Fruit fly (Drosophila melanogaster) whole organism, embryonic: Measurements from ENCODE around the gene Cp110.

ENCODE experiments used
- Adf1 ChIP-seq: fragments of 200-800 bp; sonication (Bioruptor generic); IDR thresholded peaks from 2 replicates; pipeline ENCODE4 v1.3.6; 2022; ENCODE audit warnings: missing biosample characterization, missing genetic modification characterization
- Atf3 ChIP-seq: fragments of 200-800 bp; sonication (Bioruptor generic); optimal IDR thresholded peaks from 3 replicates; lab custom pipeline; 2016; ENCODE audit warnings: missing biosample characterization, missing genetic modification characterization
- Atf6 ChIP-seq: fragments of 200-800 bp; sonication (Bioruptor generic); IDR thresholded peaks from 2 replicates; pipeline ENCODE4 v1.3.6; 2022; ENCODE audit warnings: missing biosample characterization, missing genetic modification characterization
- CG1024 ChIP-seq: fragments of 200-800 bp; sonication (Bioruptor generic); IDR thresholded peaks from 2 replicates; pipeline ENCODE4 v1.3.6; 2022; ENCODE audit warnings: missing biosample characterization, missing genetic modification characterization
- CG10366 ChIP-seq: fragments of 200-800 bp; sonication (Bioruptor generic); IDR thresholded peaks from 2 replicates; pipeline ENCODE4 v1.3.6; 2022; ENCODE audit warnings: missing biosample characterization, missing genetic modification characterization
- CG10462 ChIP-seq: fragments of 200-800 bp; sonication (Bioruptor generic); optimal IDR thresholded peaks from 2 replicates; lab custom pipeline; 2016; ENCODE audit warnings: missing biosample characterization, missing genetic modification characterization
- CG11398 ChIP-seq: fragments of 200-800 bp; sonication (Bioruptor generic); optimal IDR thresholded peaks from 2 replicates; lab custom pipeline; 2016; ENCODE audit warnings: missing biosample characterization, missing genetic modification characterization
- CG11695 ChIP-seq: fragments of 200-800 bp; sonication (Bioruptor generic); IDR thresholded peaks from 3 replicates; pipeline ENCODE4 v1.3.6; 2022; ENCODE audit warnings: missing biosample characterization, missing genetic modification characterization
- CG12744 ChIP-seq: fragments of 200-800 bp; sonication (Bioruptor generic); optimal IDR thresholded peaks from 2 replicates; lab custom pipeline; 2016; ENCODE audit warnings: missing biosample characterization, missing genetic modification characterization
- CG13775 ChIP-seq: fragments of 200-800 bp; sonication (Bioruptor generic); optimal IDR thresholded peaks from 3 replicates; lab custom pipeline; 2017; ENCODE audit warnings: missing biosample characterization, mild to moderate bottlenecking, missing genetic modification characterization
- CG14050 ChIP-seq: fragments of 200-800 bp; sonication (Bioruptor generic); IDR thresholded peaks from 3 replicates; pipeline ENCODE4 v1.3.6; 2022; ENCODE audit warnings: missing biosample characterization, missing genetic modification characterization
- CG1832 ChIP-seq: fragments of 200-800 bp; sonication (Bioruptor generic); optimal IDR thresholded peaks from 2 replicates; lab custom pipeline; 2017; ENCODE audit warnings: missing biosample characterization, mild to moderate bottlenecking, missing genetic modification characterization, inconsistent platforms
- CG3407 ChIP-seq: fragments of 200-800 bp; sonication (Bioruptor generic); optimal IDR thresholded peaks from 2 replicates; lab custom pipeline; 2018; ENCODE audit warnings: missing biosample characterization, mild to moderate bottlenecking, missing genetic modification characterization
- CG3726 ChIP-seq: fragments of 200-800 bp; sonication (Bioruptor generic); IDR thresholded peaks from 3 replicates; pipeline ENCODE4, ENCODE4 v1.3.6; 2022; ENCODE audit warnings: missing biosample characterization, missing genetic modification characterization
- CG4360 ChIP-seq: fragments of 200-800 bp; sonication (Bioruptor generic); IDR thresholded peaks from 2 replicates; pipeline ENCODE4 v1.3.6; 2022; ENCODE audit warnings: missing biosample characterization, missing genetic modification characterization
- CG43689 ChIP-seq: fragments of 200-800 bp; sonication (Bioruptor generic); IDR thresholded peaks from 2 replicates; pipeline ENCODE4 v1.3.6; 2022; ENCODE audit warnings: missing biosample characterization, missing genetic modification characterization
- CG4707 ChIP-seq: fragments of 200-800 bp; sonication (Bioruptor generic); optimal IDR thresholded peaks from 2 replicates; lab custom pipeline; 2018; ENCODE audit warnings: missing biosample characterization, mild to moderate bottlenecking, missing genetic modification characterization, moderate library complexity
- CG7839 ChIP-seq: fragments of 200-800 bp; sonication (Bioruptor generic); optimal IDR thresholded peaks from 3 replicates; lab custom pipeline; 2018; ENCODE audit warnings: missing biosample characterization, mild to moderate bottlenecking, missing genetic modification characterization, moderate library complexity
- CG8924 ChIP-seq: fragments of 200-800 bp; optimal IDR thresholded peaks from 3 replicates; lab custom pipeline; 2019; ENCODE audit warnings: missing biosample characterization, mild to moderate bottlenecking, missing genetic modification characterization, moderate library complexity
- Dad ChIP-seq: fragments of 200-800 bp; sonication (Bioruptor generic); optimal IDR thresholded peaks from 3 replicates; lab custom pipeline; 2016; ENCODE audit warnings: missing biosample characterization, missing genetic modification characterization
- Drgx ChIP-seq: fragments of 200-800 bp; sonication (Bioruptor generic); IDR thresholded peaks from 2 replicates; pipeline ENCODE4 v1.3.6; 2022; ENCODE audit warnings: missing biosample characterization, missing genetic modification characterization
- Hand ChIP-seq: fragments of 200-800 bp; sonication (Bioruptor generic); optimal IDR thresholded peaks from 2 replicates; lab custom pipeline; 2017; ENCODE audit warnings: mild to moderate bottlenecking, missing biosample characterization, missing genetic modification reagents, missing genetic modification characterization
- Hmr ChIP-seq: fragments of 200-800 bp; sonication (Bioruptor generic); optimal IDR thresholded peaks from 3 replicates; lab custom pipeline; 2017; ENCODE audit warnings: mild to moderate bottlenecking, missing biosample characterization, missing genetic modification reagents, missing genetic modification characterization
- Med ChIP-seq: fragments of 200-800 bp; sonication (Bioruptor generic); peaks from one replicate; lab custom pipeline; 2016; ENCODE audit warnings: missing biosample characterization, missing genetic modification characterization, mild to moderate bottlenecking, inconsistent platforms, moderate library complexity
- Myb ChIP-seq: fragments of 200-800 bp; sonication (Bioruptor generic); optimal IDR thresholded peaks from 2 replicates; lab custom pipeline; 2016; ENCODE audit warnings: missing biosample characterization, missing genetic modification characterization
- Nf-YC ChIP-seq: fragments of 200-800 bp; optimal IDR thresholded peaks from 3 replicates; lab custom pipeline; 2019; ENCODE audit warnings: missing biosample characterization, mild to moderate bottlenecking, missing genetic modification characterization, moderate library complexity
- Sin3A ChIP-seq: fragments of >200 bp; optimal IDR thresholded peaks from 2 replicates; lab custom pipeline; 2018
- Spps ChIP-seq: fragments of 200-800 bp; sonication (Bioruptor generic); optimal IDR thresholded peaks from 2 replicates; lab custom pipeline; 2018; ENCODE audit warnings: missing biosample characterization, mild to moderate bottlenecking, missing genetic modification characterization
- Taf1 ChIP-seq: fragments of 200-800 bp; sonication (Bioruptor generic); IDR thresholded peaks from 2 replicates; pipeline ENCODE4 v1.3.6; 2022; ENCODE audit warnings: missing biosample characterization, missing genetic modification characterization
- Xbp1 ChIP-seq: fragments of 200-800 bp; sonication (Bioruptor generic); optimal IDR thresholded peaks from 3 replicates; lab custom pipeline; 2016; ENCODE audit warnings: missing biosample characterization, mild to moderate bottlenecking, missing genetic modification characterization
- ap ChIP-seq: fragments of 200-800 bp; sonication (Bioruptor generic); IDR thresholded peaks from 2 replicates; pipeline ENCODE4 v1.3.6; 2022; ENCODE audit warnings: missing biosample characterization, missing genetic modification characterization
- ash1 ChIP-seq: fragments of 200-800 bp; sonication (Bioruptor generic); optimal IDR thresholded peaks from 2 replicates; lab custom pipeline; 2018; ENCODE audit warnings: missing biosample characterization, mild to moderate bottlenecking, missing genetic modification characterization
- bcd ChIP-seq: fragments of 200-800 bp; sonication (Bioruptor generic); optimal IDR thresholded peaks from 2 replicates; lab custom pipeline; 2017; ENCODE audit warnings: missing biosample characterization, mild to moderate bottlenecking, missing genetic modification characterization
- da ChIP-seq: fragments of 200-800 bp; sonication (Bioruptor generic); optimal IDR thresholded peaks from 2 replicates; lab custom pipeline; 2016; ENCODE audit warnings: missing biosample characterization, missing genetic modification characterization
- danr ChIP-seq: fragments of 200-800 bp; sonication (Bioruptor generic); IDR thresholded peaks from 2 replicates; pipeline ENCODE4 v1.3.6; 2022; ENCODE audit warnings: missing biosample characterization, missing genetic modification characterization
- ewg ChIP-seq: fragments of 200-800 bp; sonication (Bioruptor generic); optimal IDR thresholded peaks from 3 replicates; lab custom pipeline; 2017; ENCODE audit warnings: mild to moderate bottlenecking, missing biosample characterization, missing genetic modification reagents, missing genetic modification characterization
- exex ChIP-seq: fragments of 200-800 bp; sonication (Bioruptor generic); optimal IDR thresholded peaks from 4 replicates; lab custom pipeline; 2018; ENCODE audit warnings: missing biosample characterization, mild to moderate bottlenecking, missing genetic modification characterization, moderate library complexity
- fd3F ChIP-seq: fragments of 200-800 bp; sonication (Bioruptor generic); optimal IDR thresholded peaks from 2 replicates; lab custom pipeline; 2018; ENCODE audit warnings: missing biosample characterization, mild to moderate bottlenecking, missing genetic modification characterization, moderate library complexity
- gfzf ChIP-seq: fragments of 200-800 bp; sonication (Bioruptor generic); optimal IDR thresholded peaks from 2 replicates; lab custom pipeline; 2016; ENCODE audit warnings: missing biosample characterization, mild to moderate bottlenecking, missing genetic modification characterization, moderate library complexity
- grn ChIP-seq: fragments of 200-800 bp; sonication (Bioruptor generic); optimal IDR thresholded peaks from 3 replicates; lab custom pipeline; 2017; ENCODE audit warnings: missing biosample characterization, missing genetic modification characterization
- hbn ChIP-seq: fragments of 200-800 bp; sonication (Bioruptor generic); IDR thresholded peaks from 2 replicates; pipeline ENCODE4 v1.3.6; 2022; ENCODE audit warnings: missing biosample characterization, missing genetic modification characterization; ENCODE audit not compliant: partially characterized antibody
- lab ChIP-seq: fragments of 200-800 bp; sonication (Bioruptor generic); optimal IDR thresholded peaks from 3 replicates; lab custom pipeline; 2017; ENCODE audit warnings: missing biosample characterization, missing genetic modification characterization, mild to moderate bottlenecking, moderate library complexity, missing genetic modification reagents
- mam ChIP-seq: fragments of 200-800 bp; sonication (Bioruptor generic); optimal IDR thresholded peaks from 3 replicates; lab custom pipeline; 2016; ENCODE audit warnings: missing biosample characterization, missing genetic modification characterization
- onecut ChIP-seq: fragments of 200-800 bp; sonication (Bioruptor generic); IDR thresholded peaks from 2 replicates; pipeline ENCODE4 v1.3.6; 2022; ENCODE audit warnings: missing biosample characterization, missing genetic modification characterization
- ro ChIP-seq: fragments of 200-800 bp; sonication (Bioruptor generic); IDR thresholded peaks from 2 replicates; pipeline ENCODE4 v1.3.6; 2022; ENCODE audit warnings: missing biosample characterization, missing genetic modification characterization
- sqz ChIP-seq: fragments of 200-800 bp; sonication (Bioruptor generic); optimal IDR thresholded peaks from 3 replicates; lab custom pipeline; 2018; ENCODE audit warnings: missing biosample characterization, mild to moderate bottlenecking, missing genetic modification characterization
- stwl ChIP-seq: fragments of 200-800 bp; sonication (Bioruptor generic); optimal IDR thresholded peaks from 3 replicates; lab custom pipeline; 2018; ENCODE audit warnings: missing biosample characterization, mild to moderate bottlenecking, missing genetic modification characterization, moderate library complexity
- trh ChIP-seq: fragments of 200-800 bp; sonication (Bioruptor generic); optimal IDR thresholded peaks from 2 replicates; lab custom pipeline; 2016; ENCODE audit warnings: missing biosample characterization, missing genetic modification characterization
- tx ChIP-seq: fragments of 200-800 bp; sonication (Bioruptor generic); optimal IDR thresholded peaks from 2 replicates; lab custom pipeline; 2016; ENCODE audit warnings: missing biosample characterization, missing genetic modification characterization
- z ChIP-seq: fragments of 200-800 bp; sonication (Bioruptor generic); IDR thresholded peaks from 3 replicates; pipeline ENCODE4 v1.3.6; 2022; ENCODE audit warnings: missing biosample characterization, missing genetic modification characterization
- zfh2 ChIP-seq: fragments of 200-800 bp; sonication (Bioruptor generic); optimal IDR thresholded peaks from 2 replicates; lab custom pipeline; 2016; ENCODE audit warnings: missing biosample characterization, missing genetic modification characterization

Gene Cp110

dm6 chrX:22491028-22491769, 9.3 kb downstream of the Cp110 start (continued):
- TF ChIP-seq Atf3 (no peak), exex (tag; lab: Kevin White, UChicago) (no peak), CG4707 (GFP tag; lab: Kevin White, UChicago) (no peak), Atf6 (GFP tag; lab: Robert Waterston, UW) (no peak), mam (no peak), Hmr (peak; percentile 63), Spps (tag; lab: Kevin White, UChicago) (no peak), CG3726 (GFP tag; lab: Robert Waterston, UW) (no peak), CG7839 (tag; lab: Kevin White, UChicago) (peak; percentile 74), zfh2 (GFP tag; lab: Kevin White, UChicago) (peak; percentile 28), CG4360 (no peak), da (GFP tag; lab: Kevin White, UChicago) (no peak), ewg (GFP tag; lab: Kevin White, UChicago) (peak; percentile 16), onecut (GFP tag; lab: Robert Waterston, UW) (no peak), lab (peak; percentile 47), danr (no peak), CG11695 (GFP tag; lab: Robert Waterston, UW) (0 out of 3 replicates have a peak, but pooled peaks have one; percentile 55), CG3407 (GFP tag; lab: Kevin White, UChicago) (peak; percentile 20), Sin3A (lab: Kevin White, UChicago) (no peak), hbn (GFP tag; lab: Robert Waterston, UW) (no peak), Taf1 (no peak), Myb (GFP tag; lab: Kevin White, UChicago) (no peak), ap (no peak), stwl (tag; lab: Kevin White, UChicago) (no peak), Hand (GFP tag; lab: Kevin White, UChicago) (peak; percentile 20), z (GFP tag; lab: Robert Waterston, UW) (no peak), Nf-YC (no peak), trh (GFP tag; lab: Kevin White, UChicago) (peak; percentile 2), fd3F (GFP tag; lab: Kevin White, UChicago) (peak; percentile 37), Med (GFP tag; lab: Kevin White, UChicago) (peak; percentile 84), CG1832 (no peak), CG10366 (GFP tag; lab: Robert Waterston, UW) (no peak), CG8924 (tag; lab: Kevin White, UChicago) (peak; percentile 77), ash1 (GFP tag; lab: Kevin White, UChicago) (no peak), Drgx (GFP tag; lab: Robert Waterston, UW) (no peak), CG1024 (GFP tag; lab: Robert Waterston, UW) (no peak), Dad (GFP tag; lab: Kevin White, UChicago) (no peak), Adf1 (no peak; the same call in 1 of the 2 replicates), CG11398 (GFP tag; lab: Kevin White, UChicago) (no peak), sqz (GFP tag; lab: Kevin White, UChicago) (no peak), bcd (GFP tag; lab: Kevin White, UChicago) (peak; percentile 68), tx (peak; percentile 7), CG14050 (no peak), CG13775 (GFP tag; lab: Kevin White, UChicago) (peak; percentile 79), CG10462 (GFP tag; lab: Kevin White, UChicago) (no peak), CG43689 (GFP tag; lab: Robert Waterston, UW) (no peak), ro (GFP tag; lab: Robert Waterston, UW) (no peak), Xbp1 (GFP tag; lab: Kevin White, UChicago) (peak; percentile 55), CG12744 (GFP tag; lab: Kevin White, UChicago) (no peak), grn (GFP tag; lab: Kevin White, UChicago) (peak; percentile 18), gfzf (GFP tag; lab: Kevin White, UChicago) (no peak)
